Worm (Caenorhabditis elegans) whole organism, L2 larva: ENCODE data around the gene F41E6.17.

Experiments
- aly-2 ChIP-seq: fragments of 150-350 bp; optimal IDR thresholded peaks from 2 replicates; lab custom pipeline; 2014; ENCODE audit warnings: missing biosample characterization, missing genetic modification characterization
- fos-1 ChIP-seq: fragments of 150-350 bp; optimal IDR thresholded peaks from 2 replicates; lab custom pipeline; 2014; ENCODE audit warnings: missing biosample characterization, missing genetic modification characterization
- lin-13 ChIP-seq: fragments of 150-350 bp; optimal IDR thresholded peaks from 2 replicates; lab custom pipeline; 2014; ENCODE audit warnings: missing biosample characterization, missing genetic modification reagents, missing genetic modification characterization
- snpc-4 ChIP-seq: fragments of 150-350 bp; optimal IDR thresholded peaks from 2 replicates; lab custom pipeline; 2014; ENCODE audit warnings: missing biosample characterization, missing genetic modification characterization

DNA sequence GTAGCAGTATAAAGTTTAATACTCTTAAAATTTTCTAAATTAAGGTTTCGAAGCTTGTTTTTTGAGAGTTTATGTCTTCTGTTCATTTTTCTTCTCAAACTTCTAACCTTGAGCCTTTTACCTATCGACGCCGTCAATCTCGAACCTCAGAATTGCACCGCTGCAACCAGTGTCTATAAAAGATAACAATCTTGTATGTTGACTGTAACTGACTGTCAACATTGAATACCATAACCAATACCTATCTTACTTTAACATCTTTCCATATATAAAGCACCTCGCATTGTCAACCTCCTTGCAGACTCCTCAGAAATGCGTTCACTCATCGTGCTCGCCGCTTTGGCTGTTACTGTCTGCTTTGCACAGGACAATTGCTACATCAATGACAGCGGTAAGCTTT is 5.2 kb upstream of the F41E6.17 start, which contains the start of gene grd-5:
- TF ChIP-seq snpc-4 (tag; lab: Kevin White, UChicago) (no peak), aly-2 (no peak), lin-13 (GFP tag; lab: Kevin White, UChicago) (no peak), fos-1 (tag; lab: Kevin White, UChicago) (no peak)
